Worm (Caenorhabditis elegans): ENCODE results near the gene C28G1.10.

ce11 chrX:8853524-8853923 is 6.6 kb downstream of the C28G1.10 start, which contains the start of gene sprp-4:
- TF ChIP-seq cog-1 (tag; optimal IDR thresholded peaks at IDR 0.05) (no peak), flt-1 (GFP tag; IDR thresholded peaks at IDR 0.05) (no peak), klf-2 (GFP tag; conservative IDR thresholded peaks at IDR 0.05) (no peak), tab-1 (GFP tag; IDR thresholded peaks at IDR 0.05) (no peak)

Data from whole organism, midembryonic.